Worm (Caenorhabditis elegans) whole organism, mixed stage, embryonic: ENCODE results near the gene C06E2.9.

Source experiments
- M03D4.4 ChIP-seq: sonication (generic microtip); optimal IDR thresholded peaks from 2 replicates; lab custom pipeline; 2017; ENCODE audit warnings: mild to moderate bottlenecking, missing genetic modification characterization, missing compliant biosample characterization
- blmp-1 ChIP-seq: fragments of 150-350 bp; optimal IDR thresholded peaks from 2 replicates; lab custom pipeline; 2014; ENCODE audit warnings: missing biosample characterization, missing genetic modification characterization
- ceh-83 ChIP-seq: fragments of 200-800 bp; sonication (Bioruptor generic); optimal IDR thresholded peaks from 2 replicates; lab custom pipeline; 2018; ENCODE audit warnings: mild to moderate bottlenecking, missing genetic modification characterization, missing compliant biosample characterization
- ces-1 ChIP-seq: fragments of 150-350 bp; optimal IDR thresholded peaks from 2 replicates; lab custom pipeline; 2014; ENCODE audit warnings: missing biosample characterization, missing genetic modification reagents, missing genetic modification characterization
- cnd-1 ChIP-seq: fragments of 200-800 bp; sonication (Bioruptor generic); optimal IDR thresholded peaks from 2 replicates; lab custom pipeline; 2018; ENCODE audit warnings: mild to moderate bottlenecking, missing genetic modification characterization, missing compliant biosample characterization
- drap-1 ChIP-seq: fragments of 200-800 bp; sonication (Bioruptor generic); optimal IDR thresholded peaks from 3 replicates; lab custom pipeline; 2018; ENCODE audit warnings: mild to moderate bottlenecking, missing genetic modification characterization, missing compliant biosample characterization
- elt-1 ChIP-seq: sonication (generic microtip); optimal IDR thresholded peaks from 2 replicates; lab custom pipeline; 2017; ENCODE audit warnings: missing genetic modification characterization, mild to moderate bottlenecking, missing compliant biosample characterization, antibody characterized with exemption, moderate library complexity, borderline replicate concordance; ENCODE audit not compliant: insufficient read depth
- flh-1 ChIP-seq: fragments of 200-800 bp; sonication (Bioruptor generic); optimal IDR thresholded peaks from 2 replicates; lab custom pipeline; 2018; ENCODE audit warnings: mild to moderate bottlenecking, missing genetic modification characterization, moderate library complexity, missing compliant biosample characterization
- ham-2 ChIP-seq: fragments of 200-800 bp; sonication (Bioruptor generic); optimal IDR thresholded peaks from 2 replicates; lab custom pipeline; 2018; ENCODE audit warnings: mild to moderate bottlenecking, missing genetic modification characterization, missing compliant biosample characterization
- hlh-1 ChIP-seq: fragments of 150-350 bp; optimal IDR thresholded peaks from 2 replicates; lab custom pipeline; 2014; ENCODE audit warnings: missing biosample characterization, missing genetic modification reagents, missing genetic modification characterization
- lin-13 ChIP-seq: fragments of 150-350 bp; optimal IDR thresholded peaks from 2 replicates; lab custom pipeline; 2014; ENCODE audit warnings: missing biosample characterization, missing genetic modification characterization
- lin-32 ChIP-seq: fragments of 200-800 bp; sonication (Bioruptor generic); optimal IDR thresholded peaks from 2 replicates; lab custom pipeline; 2018; ENCODE audit warnings: mild to moderate bottlenecking, missing genetic modification characterization, missing compliant biosample characterization
- lsy-2 ChIP-seq: fragments of 150-350 bp; optimal IDR thresholded peaks from 2 replicates; lab custom pipeline; 2014; ENCODE audit warnings: missing biosample characterization, missing genetic modification characterization
- mab-5 ChIP-seq: fragments of 150-350 bp; optimal IDR thresholded peaks from 2 replicates; lab custom pipeline; 2014; ENCODE audit warnings: missing biosample characterization, missing genetic modification characterization
- mep-1 ChIP-seq: fragments of 150-350 bp; optimal IDR thresholded peaks from 2 replicates; lab custom pipeline; 2017; ENCODE audit warnings: missing biosample characterization, missing genetic modification reagents, missing genetic modification characterization, inconsistent platforms
- mls-2 ChIP-seq: sonication (generic microtip); optimal IDR thresholded peaks from 2 replicates; lab custom pipeline; 2016; ENCODE audit warnings: mild to moderate bottlenecking, missing genetic modification characterization, moderate library complexity, missing compliant biosample characterization
- nhr-12 ChIP-seq: fragments of 150-350 bp; optimal IDR thresholded peaks from 2 replicates; lab custom pipeline; 2014; ENCODE audit warnings: missing biosample characterization, missing genetic modification characterization
- nhr-2 ChIP-seq: fragments of 150-350 bp; optimal IDR thresholded peaks from 2 replicates; lab custom pipeline; 2014; ENCODE audit warnings: missing biosample characterization, missing genetic modification characterization
- nhr-237 ChIP-seq: fragments of 150-350 bp; optimal IDR thresholded peaks from 2 replicates; lab custom pipeline; 2014; ENCODE audit warnings: missing biosample characterization, missing genetic modification characterization
- nhr-28 ChIP-seq: fragments of 150-350 bp; optimal IDR thresholded peaks from 2 replicates; lab custom pipeline; 2014; ENCODE audit warnings: missing biosample characterization, missing genetic modification characterization
- nhr-76 ChIP-seq: sonication (generic microtip); optimal IDR thresholded peaks from 2 replicates; lab custom pipeline; 2017; ENCODE audit warnings: missing biosample characterization, missing genetic modification characterization
- pha-4 ChIP-seq: fragments of 150-350 bp; optimal IDR thresholded peaks from 2 replicates; lab custom pipeline; 2018; ENCODE audit warnings: missing biosample characterization, missing genetic modification reagents, missing genetic modification characterization
- sem-2 ChIP-seq: fragments of 200-800 bp; sonication (Bioruptor generic); optimal IDR thresholded peaks from 2 replicates; lab custom pipeline; 2018; ENCODE audit warnings: mild to moderate bottlenecking, missing genetic modification characterization, missing compliant biosample characterization
- sptf-1 ChIP-seq: sonication (generic microtip); optimal IDR thresholded peaks from 2 replicates; lab custom pipeline; 2017; ENCODE audit warnings: mild to moderate bottlenecking, missing genetic modification characterization, moderate library complexity, missing compliant biosample characterization
- tbx-8 ChIP-seq: fragments of 200-800 bp; sonication (Bioruptor generic); optimal IDR thresholded peaks from 2 replicates; lab custom pipeline; 2018; ENCODE audit warnings: mild to moderate bottlenecking, missing genetic modification characterization, moderate library complexity, missing compliant biosample characterization
- unc-120 ChIP-seq: sonication (generic microtip); optimal IDR thresholded peaks from 2 replicates; lab custom pipeline; 2017; ENCODE audit warnings: missing genetic modification characterization, missing compliant biosample characterization; ENCODE audit not compliant: poor library complexity, severe bottlenecking
- unc-39 ChIP-seq: fragments of 150-350 bp; optimal IDR thresholded peaks from 2 replicates; lab custom pipeline; 2014; ENCODE audit warnings: missing biosample characterization, missing genetic modification characterization
- unc-62 ChIP-seq: fragments of 150-350 bp; optimal IDR thresholded peaks from 2 replicates; lab custom pipeline; 2014; ENCODE audit warnings: missing biosample characterization, missing genetic modification reagents, missing genetic modification characterization
- zip-8 ChIP-seq: fragments of 150-350 bp; optimal IDR thresholded peaks from 2 replicates; lab custom pipeline; 2014; ENCODE audit warnings: missing biosample characterization, missing genetic modification characterization
- ztf-11 ChIP-seq: fragments of 150-350 bp; optimal IDR thresholded peaks from 2 replicates; lab custom pipeline; 2014; ENCODE audit warnings: missing biosample characterization, missing genetic modification characterization

Gene C06E2.9

ce11 chrX:8882162-8882561 lies 21.1 kb downstream of the C06E2.9 start:
- TF ChIP-seq drap-1 (no peak), tbx-8 (GFP tag; lab: Kevin White, UChicago) (no peak), M03D4.4 (tag; lab: Kevin White, UChicago) (no peak), unc-39 (tag; lab: Kevin White, UChicago) (no peak), ztf-11 (tag; lab: Kevin White, UChicago) (no peak)

- TF ChIP-seq unc-120: no peak
- no peak for TF ChIP-seq nhr-12 (tag; lab: Kevin White, UChicago)
- TF ChIP-seq mls-2: no peak
- no peak for TF ChIP-seq blmp-1 (tag; lab: Kevin White, UChicago)
- TF ChIP-seq sem-2: no peak
- peak; percentile 57 for TF ChIP-seq hlh-1 (tag; lab: Kevin White, UChicago)
- TF ChIP-seq unc-62 (GFP tag; lab: Kevin White, UChicago): peak; percentile 67
- TF ChIP-seq elt-1 (tag; lab: Kevin White, UChicago): no peak
- no peak for TF ChIP-seq ham-2 (GFP tag; lab: Kevin White, UChicago)
- TF ChIP-seq lin-32 (GFP tag; lab: Kevin White, UChicago): no peak
- no peak for TF ChIP-seq nhr-2 (tag; lab: Kevin White, UChicago)
- TF ChIP-seq M03D4.4 (tag; lab: Kevin White, UChicago): no peak
- TF ChIP-seq, all 35 proteins: peak for 2
Observed at ce11 chrX:8888835-8889234, 27.8 kb downstream of the C06E2.9 start.

- TF ChIP-seq mab-5 (no peak), mls-2 (no peak), blmp-1 (tag; lab: Kevin White, UChicago) (peak; percentile 55), sem-2 (no peak), cnd-1 (tag; lab: Kevin White, UChicago) (no peak)
Observed at ce11 chrX:8890251-8890755, 29.2 kb downstream of the C06E2.9 start.

DNA sequence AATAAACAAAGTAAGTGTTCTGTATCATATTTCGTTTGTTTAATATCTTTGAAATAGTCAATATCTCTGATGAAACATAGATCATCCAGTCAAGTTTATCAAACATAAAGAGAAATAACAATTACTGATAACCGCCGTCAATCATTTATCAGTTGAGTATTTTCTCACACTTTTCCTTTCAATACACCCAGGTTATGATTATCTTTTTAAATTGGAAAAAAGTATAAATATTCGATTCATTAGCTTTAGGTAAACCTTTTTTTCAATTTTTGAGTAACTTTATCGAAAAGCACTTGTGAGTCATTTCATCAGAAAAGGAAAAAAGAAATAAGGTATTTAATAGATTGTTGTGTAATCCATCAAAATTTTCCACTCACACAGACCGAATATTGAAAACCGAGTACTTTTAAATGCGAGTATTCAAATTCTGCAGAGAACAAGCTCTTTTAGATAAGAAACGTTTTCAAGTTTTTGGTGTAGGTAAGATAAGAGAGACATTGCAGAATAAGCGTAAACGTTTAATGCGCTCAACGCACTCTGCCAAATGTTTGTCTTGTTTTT lies 30.4 kb downstream of the C06E2.9 start:
- TF ChIP-seq unc-39 (tag; lab: Kevin White, UChicago): no peak
- no peak for TF ChIP-seq sptf-1 (tag; lab: Kevin White, UChicago)
- no peak for TF ChIP-seq cnd-1 (tag; lab: Kevin White, UChicago)
- TF ChIP-seq ztf-11 (tag; lab: Kevin White, UChicago): no peak
- no peak for TF ChIP-seq mab-5
- TF ChIP-seq, all 35 proteins: peak for 0

ce11 chrX:8892808-8893207 lies 31.8 kb downstream of the C06E2.9 start, which contains the start of gene C13E3.1:
Gene C13E3.1, plus strand, starts transcription at chrX:8893108.
- TF ChIP-seq ham-2 (GFP tag; lab: Kevin White, UChicago): no peak
- TF ChIP-seq pha-4: no peak
- no peak for TF ChIP-seq lin-13 (tag; lab: Kevin White, UChicago)
- no peak for TF ChIP-seq hlh-1 (tag; lab: Kevin White, UChicago)
- TF ChIP-seq zip-8: no peak
- no peak for TF ChIP-seq nhr-2 (tag; lab: Kevin White, UChicago)
- TF ChIP-seq lin-32 (GFP tag; lab: Kevin White, UChicago): no peak
- no peak for TF ChIP-seq ztf-11 (tag; lab: Kevin White, UChicago)
- no peak for TF ChIP-seq tbx-8 (GFP tag; lab: Kevin White, UChicago)
- TF ChIP-seq nhr-237: no peak
- no peak for TF ChIP-seq nhr-12 (tag; lab: Kevin White, UChicago)
- no peak for TF ChIP-seq cnd-1 (tag; lab: Kevin White, UChicago)

DNA sequence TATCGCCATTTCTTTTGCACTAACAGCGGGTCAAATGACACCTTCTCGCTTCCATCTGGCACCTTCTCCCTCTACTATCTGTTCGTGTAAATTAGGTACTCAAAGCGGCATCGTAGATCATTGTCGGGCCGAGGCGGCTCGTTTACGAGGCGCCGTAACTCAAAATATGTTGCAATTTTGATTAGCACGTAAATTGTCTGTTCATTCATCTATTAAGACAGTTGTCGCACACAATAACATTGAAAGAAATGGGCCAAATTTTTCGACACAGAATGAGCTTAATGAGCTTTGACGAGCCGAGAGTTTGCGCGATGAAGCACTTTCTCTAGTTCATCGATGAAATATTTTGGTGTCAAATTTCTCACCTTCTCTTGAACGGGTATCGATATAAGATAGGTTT lies 41.9 kb downstream of the C06E2.9 start:
- TF ChIP-seq unc-39 (tag; lab: Kevin White, UChicago) (no peak), nhr-76 (no peak), ces-1 (GFP tag; lab: Kevin White, UChicago) (no peak), ceh-83 (GFP tag; lab: Kevin White, UChicago) (no peak), sem-2 (no peak), mep-1 (tag; lab: Kevin White, UChicago) (no peak)

DNA sequence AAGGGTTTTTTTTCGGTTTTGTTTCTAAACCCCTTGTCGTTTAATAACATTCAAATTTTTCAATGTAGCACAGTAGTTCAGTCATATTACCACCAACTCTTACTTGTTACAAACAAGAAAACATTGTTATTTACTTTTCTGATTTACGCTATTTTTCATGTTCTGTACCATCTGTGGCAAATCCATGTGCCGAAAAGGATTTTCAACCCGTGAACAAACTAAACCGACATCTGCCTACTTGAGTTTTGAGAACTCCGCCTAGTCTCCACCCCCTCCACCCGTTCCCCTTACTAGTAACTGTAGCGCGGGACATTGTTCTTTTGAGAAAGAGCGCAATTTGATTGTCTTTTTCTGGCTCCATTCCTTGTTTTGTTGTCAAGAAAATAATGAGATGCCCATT lies 44.0 kb downstream of the C06E2.9 start, which contains the start of gene ensh-1:
Gene ensh-1 (plus strand): TSS at position 301 of the 400 bp plus-strand sequence.
- no peak for TF ChIP-seq drap-1
- no peak for TF ChIP-seq flh-1
- TF ChIP-seq nhr-76: no peak
- TF ChIP-seq nhr-28 (tag; lab: Kevin White, UChicago): no peak
- TF ChIP-seq ztf-11 (tag; lab: Kevin White, UChicago): no peak
- TF ChIP-seq ceh-83 (GFP tag; lab: Kevin White, UChicago): no peak
- TF ChIP-seq sptf-1 (tag; lab: Kevin White, UChicago): no peak
- TF ChIP-seq unc-120: no peak
- TF ChIP-seq lsy-2: no peak
